Fruit fly (Drosophila melanogaster) whole organism: ENCODE results near the gene CG15269.

Experiments
- CG8478 ChIP-seq: fragments of >200 bp; optimal IDR thresholded peaks from 2 replicates; lab custom pipeline; 2018; ENCODE audit warnings: inconsistent platforms
- Dll ChIP-seq: fragments of >200 bp; optimal IDR thresholded peaks from 2 replicates; lab custom pipeline; 2017

DNA sequence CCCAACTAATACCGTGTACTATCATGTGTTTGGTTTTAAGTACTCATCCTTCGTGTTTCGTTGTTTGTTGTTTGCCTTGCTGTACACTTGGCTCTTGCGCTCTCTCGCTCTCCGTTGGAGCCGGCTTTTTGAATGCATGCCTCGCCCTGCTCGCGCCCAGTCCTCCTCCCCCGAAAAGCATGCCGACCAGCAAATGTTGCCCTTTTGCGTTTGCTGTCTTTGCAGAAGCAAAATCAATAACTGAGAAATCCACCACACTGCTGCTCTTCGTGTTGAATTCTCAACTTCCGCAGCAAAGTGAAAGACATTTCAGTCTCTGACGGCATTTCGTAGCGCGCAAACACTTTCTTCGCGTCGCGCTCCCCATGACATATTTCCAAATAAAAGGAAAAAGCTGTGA lies 34.7 kb upstream of the CG15269 start, which contains the start of gene wwk:
- no peak for TF ChIP-seq CG8478 (lab: Kevin White, UChicago)
- TF ChIP-seq Dll (lab: Kevin White, UChicago), result no peak
